Fruit fly (Drosophila melanogaster) whole organism, embryonic: ENCODE results near the gene CG12182.
A peak's percentile ranks its signal among the peaks of the same experiment; 100 is the strongest.

ENCODE experiments used
- Abd-B ChIP-seq: fragments of 200-800 bp; sonication (Bioruptor generic); optimal IDR thresholded peaks from 2 replicates; lab custom pipeline; 2018; ENCODE audit warnings: missing biosample characterization, mild to moderate bottlenecking, missing genetic modification characterization, moderate library complexity
- Asciz ChIP-seq: fragments of 200-800 bp; sonication (Bioruptor generic); optimal IDR thresholded peaks from 2 replicates; lab custom pipeline; 2017; ENCODE audit warnings: missing biosample characterization, mild to moderate bottlenecking, missing genetic modification characterization, missing genetic modification reagents
- B-H2 ChIP-seq: fragments of 200-800 bp; sonication (Bioruptor generic); optimal IDR thresholded peaks from 2 replicates; lab custom pipeline; 2018; ENCODE audit warnings: missing biosample characterization, mild to moderate bottlenecking, missing genetic modification characterization
- C15 ChIP-seq: fragments of 200-800 bp; sonication (Bioruptor generic); IDR thresholded peaks from 3 replicates; pipeline ENCODE4 v1.3.6; 2022; ENCODE audit warnings: missing biosample characterization, missing genetic modification characterization
- CG10543 ChIP-seq: fragments of 200-800 bp; sonication (Bioruptor generic); optimal IDR thresholded peaks from 3 replicates; lab custom pipeline; 2017; ENCODE audit warnings: missing biosample characterization, mild to moderate bottlenecking, missing genetic modification characterization, moderate library complexity
- CG11085 ChIP-seq: fragments of 200-800 bp; sonication (Bioruptor generic); IDR thresholded peaks from 2 replicates; pipeline ENCODE4 v1.3.6; 2022; ENCODE audit warnings: missing biosample characterization, missing genetic modification characterization
- CG11093 ChIP-seq: fragments of 200-800 bp; sonication (Bioruptor generic); IDR thresholded peaks from 3 replicates; pipeline ENCODE4 v1.3.6; 2022; ENCODE audit warnings: missing biosample characterization, missing genetic modification characterization
- CG11723 ChIP-seq: fragments of 200-800 bp; sonication (Bioruptor generic); optimal IDR thresholded peaks from 2 replicates; lab custom pipeline; 2017; ENCODE audit warnings: missing biosample characterization, mild to moderate bottlenecking, missing genetic modification characterization
- CG13296 ChIP-seq: fragments of 200-800 bp; sonication (Bioruptor generic); optimal IDR thresholded peaks from 3 replicates; lab custom pipeline; 2018; ENCODE audit warnings: missing biosample characterization, mild to moderate bottlenecking, missing genetic modification characterization
- CG1529 ChIP-seq: fragments of 200-800 bp; sonication (Bioruptor generic); optimal IDR thresholded peaks from 3 replicates; lab custom pipeline; 2018; ENCODE audit warnings: missing biosample characterization, missing genetic modification characterization
- CG15696 ChIP-seq: fragments of 200-800 bp; sonication (Bioruptor generic); optimal IDR thresholded peaks from 2 replicates; lab custom pipeline; 2019; ENCODE audit warnings: missing biosample characterization, mild to moderate bottlenecking, missing genetic modification characterization, moderate library complexity
- CG17186 ChIP-seq: fragments of 200-800 bp; sonication (Bioruptor generic); optimal IDR thresholded peaks from 3 replicates; lab custom pipeline; 2017; ENCODE audit warnings: missing biosample characterization, missing genetic modification reagents, missing genetic modification characterization
- CG1832 ChIP-seq: fragments of 200-800 bp; sonication (Bioruptor generic); optimal IDR thresholded peaks from 2 replicates; lab custom pipeline; 2017; ENCODE audit warnings: missing biosample characterization, mild to moderate bottlenecking, missing genetic modification characterization, inconsistent platforms
- CG2116 ChIP-seq: fragments of 200-800 bp; sonication (Bioruptor generic); optimal IDR thresholded peaks from 3 replicates; lab custom pipeline; 2018; ENCODE audit warnings: missing biosample characterization, mild to moderate bottlenecking, missing genetic modification characterization
- CG32532 ChIP-seq: fragments of 200-800 bp; sonication (Bioruptor generic); IDR thresholded peaks from 2 replicates; pipeline ENCODE4 v1.3.6; 2022; ENCODE audit warnings: missing biosample characterization, missing genetic modification characterization
- CG33557 ChIP-seq: fragments of 200-800 bp; sonication (Bioruptor generic); optimal IDR thresholded peaks from 2 replicates; lab custom pipeline; 2019; ENCODE audit warnings: missing biosample characterization, mild to moderate bottlenecking, missing genetic modification characterization, moderate library complexity
- CG43689 ChIP-seq: fragments of 200-800 bp; sonication (Bioruptor generic); IDR thresholded peaks from 2 replicates; pipeline ENCODE4 v1.3.6; 2022; ENCODE audit warnings: missing biosample characterization, missing genetic modification characterization
- CG6683 ChIP-seq: fragments of 200-800 bp; sonication (Bioruptor generic); optimal IDR thresholded peaks from 2 replicates; lab custom pipeline; 2017; ENCODE audit warnings: missing biosample characterization, mild to moderate bottlenecking, missing genetic modification characterization, missing genetic modification reagents
- CG8089 ChIP-seq: fragments of 200-800 bp; sonication (Bioruptor generic); optimal IDR thresholded peaks from 3 replicates; lab custom pipeline; 2016; ENCODE audit warnings: missing biosample characterization, missing genetic modification characterization
- CG8281 ChIP-seq: fragments of 200-800 bp; sonication (Bioruptor generic); optimal IDR thresholded peaks from 2 replicates; lab custom pipeline; 2018; ENCODE audit warnings: missing biosample characterization, mild to moderate bottlenecking, missing genetic modification characterization, moderate library complexity
- CG9215 ChIP-seq: fragments of 200-800 bp; sonication (Bioruptor generic); IDR thresholded peaks from 2 replicates; pipeline ENCODE4 v1.3.6; 2022; ENCODE audit warnings: missing biosample characterization, missing genetic modification characterization
- Deaf1 ChIP-seq: fragments of 200-800 bp; optimal IDR thresholded peaks from 3 replicates; lab custom pipeline; 2019; ENCODE audit warnings: missing biosample characterization, mild to moderate bottlenecking, missing genetic modification characterization, moderate library complexity
- Dref ChIP-seq: fragments of 200-800 bp; sonication (Bioruptor generic); IDR thresholded peaks from 2 replicates; pipeline ENCODE4 v1.3.6; 2022; ENCODE audit warnings: missing biosample characterization, missing genetic modification characterization
- Eip74EF ChIP-seq, 2 experiments: fragments of 200-800 bp in 1 of 2; fragments of >200 bp in 1 of 2; sonication (Bioruptor generic) in 1 of 2; optimal IDR thresholded peaks; 2 replicates each; lab custom pipeline; 2017 to 2019; ENCODE audit warnings: missing biosample characterization in 2 of 2, missing genetic modification characterization in 2 of 2, mild to moderate bottlenecking in 1 of 2, moderate library complexity in 1 of 2
- HLH4C ChIP-seq: fragments of 200-800 bp; sonication (Bioruptor generic); IDR thresholded peaks from 3 replicates; pipeline ENCODE4 v1.3.6; 2022; ENCODE audit warnings: missing biosample characterization, missing genetic modification characterization; ENCODE audit not compliant: partially characterized antibody
- Hr78 ChIP-seq, 2 experiments: fragments of 200-800 bp in 1 of 2; fragments of >200 bp in 1 of 2; sonication (Bioruptor generic) in 1 of 2; optimal IDR thresholded peaks; 2 replicates each; lab custom pipeline; 2017 to 2019; ENCODE audit warnings: missing biosample characterization in 2 of 2, missing genetic modification characterization in 2 of 2, mild to moderate bottlenecking in 1 of 2, moderate library complexity in 1 of 2
- Lhr ChIP-seq: fragments of 200-800 bp; sonication (Bioruptor generic); optimal IDR thresholded peaks from 3 replicates; lab custom pipeline; 2017; ENCODE audit warnings: mild to moderate bottlenecking, missing biosample characterization, missing genetic modification reagents, missing genetic modification characterization
- Med ChIP-seq: fragments of 200-800 bp; sonication (Bioruptor generic); peaks from one replicate; lab custom pipeline; 2016; ENCODE audit warnings: missing biosample characterization, missing genetic modification characterization, mild to moderate bottlenecking, inconsistent platforms, moderate library complexity
- Nf-YA ChIP-seq: fragments of 200-800 bp; sonication (Bioruptor generic); IDR thresholded peaks from 2 replicates; pipeline ENCODE4 v1.3.6; 2022; ENCODE audit warnings: missing biosample characterization, missing genetic modification characterization
- ab ChIP-seq: fragments of 200-800 bp; sonication (Bioruptor generic); optimal IDR thresholded peaks from 2 replicates; lab custom pipeline; 2016; ENCODE audit warnings: missing biosample characterization, missing genetic modification characterization
- ap ChIP-seq: fragments of 200-800 bp; sonication (Bioruptor generic); IDR thresholded peaks from 2 replicates; pipeline ENCODE4 v1.3.6; 2022; ENCODE audit warnings: missing biosample characterization, missing genetic modification characterization
- corto ChIP-seq: fragments of 200-800 bp; sonication (Bioruptor generic); optimal IDR thresholded peaks from 2 replicates; lab custom pipeline; 2016; ENCODE audit warnings: missing biosample characterization, mild to moderate bottlenecking, missing genetic modification characterization, moderate library complexity
- crp ChIP-seq, 2 experiments: fragments of 200-800 bp; sonication (Bioruptor generic); optimal IDR thresholded peaks; 2 replicates in 1 of 2; 3 replicates in 1 of 2; lab custom pipeline; 2017; ENCODE audit warnings: missing biosample characterization in 2 of 2, missing genetic modification characterization in 2 of 2, mild to moderate bottlenecking in 1 of 2, moderate library complexity in 1 of 2
- danr ChIP-seq: fragments of 200-800 bp; sonication (Bioruptor generic); IDR thresholded peaks from 2 replicates; pipeline ENCODE4 v1.3.6; 2022; ENCODE audit warnings: missing biosample characterization, missing genetic modification characterization
- gt ChIP-seq: fragments of 200-800 bp; sonication (Bioruptor generic); IDR thresholded peaks from 2 replicates; pipeline ENCODE4 v1.3.6; 2022; ENCODE audit warnings: missing biosample characterization, missing genetic modification characterization
- kah ChIP-seq: fragments of 200-800 bp; sonication (Bioruptor generic); optimal IDR thresholded peaks from 2 replicates; lab custom pipeline; 2018; ENCODE audit warnings: missing biosample characterization, mild to moderate bottlenecking, missing genetic modification characterization
- klu ChIP-seq: fragments of 200-800 bp; sonication (Bioruptor generic); IDR thresholded peaks from 2 replicates; pipeline ENCODE4 v1.3.6; 2022; ENCODE audit warnings: missing biosample characterization, missing genetic modification characterization
- lola ChIP-seq, 3 experiments: fragments of >200 bp in 2 of 3; fragments of 200-800 bp in 1 of 3; sonication (Bioruptor generic) in 1 of 3; optimal IDR thresholded peaks; 2 replicates each; lab custom pipeline; 2017 to 2019; ENCODE audit warnings: missing biosample characterization in 3 of 3, missing genetic modification characterization in 3 of 3, mild to moderate bottlenecking in 1 of 3, moderate library complexity in 1 of 3
- luna ChIP-seq: fragments of 200-800 bp; sonication (Bioruptor generic); optimal IDR thresholded peaks from 2 replicates; lab custom pipeline; 2016; ENCODE audit warnings: missing biosample characterization, missing genetic modification characterization
- nau ChIP-seq: fragments of 200-800 bp; sonication (Bioruptor generic); optimal IDR thresholded peaks from 3 replicates; lab custom pipeline; 2017; ENCODE audit warnings: missing biosample characterization, mild to moderate bottlenecking, missing genetic modification characterization, missing genetic modification reagents
- phol ChIP-seq: fragments of 200-800 bp; sonication (Bioruptor generic); optimal IDR thresholded peaks from 3 replicates; lab custom pipeline; 2018; ENCODE audit warnings: missing biosample characterization, mild to moderate bottlenecking, missing genetic modification characterization, moderate library complexity
- pros ChIP-seq: fragments of 200-800 bp; sonication (Bioruptor generic); optimal IDR thresholded peaks from 3 replicates; lab custom pipeline; 2019; ENCODE audit warnings: missing biosample characterization, mild to moderate bottlenecking, missing genetic modification characterization, moderate library complexity
- sc ChIP-seq, 3 experiments: fragments of >200 bp in 2 of 3; fragments of 200-800 bp in 1 of 3; sonication (Bioruptor generic) in 1 of 3; optimal IDR thresholded peaks; 2 replicates in 2 of 3; 3 replicates in 1 of 3; lab custom pipeline; 2017; ENCODE audit warnings: mild to moderate bottlenecking in 1 of 3, missing biosample characterization in 1 of 3, missing genetic modification characterization in 1 of 3, missing genetic modification reagents in 1 of 3
- sens ChIP-seq: fragments of 200-800 bp; sonication (Bioruptor generic); peaks from one replicate; lab custom pipeline; 2016; ENCODE audit warnings: missing biosample characterization, missing genetic modification characterization
- sr ChIP-seq: fragments of 200-800 bp; sonication (Bioruptor generic); IDR thresholded peaks from 3 replicates; pipeline ENCODE4 v1.3.6; 2022; ENCODE audit warnings: missing biosample characterization, missing genetic modification characterization
- tll ChIP-seq, 2 experiments: fragments of 200-800 bp in 1 of 2; fragments of >200 bp in 1 of 2; sonication (Bioruptor generic) in 1 of 2; optimal IDR thresholded peaks; 2 replicates each; lab custom pipeline; 2017 to 2019; ENCODE audit warnings: missing biosample characterization in 2 of 2, missing genetic modification characterization in 2 of 2, mild to moderate bottlenecking in 1 of 2, moderate library complexity in 1 of 2
- zen2 ChIP-seq: fragments of 200-800 bp; sonication (Bioruptor generic); IDR thresholded peaks from 3 replicates; pipeline ENCODE4 v1.3.6; 2022; ENCODE audit warnings: missing biosample characterization, missing genetic modification characterization; ENCODE audit not compliant: partially characterized antibody

CG12182 gene

dm6 chr3L:2589167-2589910 lies 10.0 kb downstream of the CG12182 start, which contains the start of gene dos (continued):
- TF ChIP-seq Abd-B (GFP tag; lab: Kevin White, UChicago) = no peak
- TF ChIP-seq crp (GFP tag; optimal IDR thresholded peaks at IDR 0.05; lab: Kevin White, UChicago) = no peak
- no peak for TF ChIP-seq nau (GFP tag; lab: Kevin White, UChicago)
- TF ChIP-seq Med (GFP tag; lab: Kevin White, UChicago) = peak; percentile 90
- no peak for TF ChIP-seq tll (GFP tag; optimal IDR thresholded peaks at IDR 0.05; lab: Kevin White, UChicago)
- TF ChIP-seq HLH4C (GFP tag; lab: Robert Waterston, UW) = peak; percentile 75
- TF ChIP-seq CG8089 = no peak
- TF ChIP-seq Lhr (GFP tag; lab: Kevin White, UChicago) = peak; percentile 61
- peak in 1 of 2 experiments; percentile 27 for TF ChIP-seq Eip74EF (GFP tag; optimal IDR thresholded peaks at IDR 0.05; lab: Kevin White, UChicago)
- TF ChIP-seq kah (GFP tag; lab: Kevin White, UChicago) = no peak
- peak; percentile 1 for TF ChIP-seq Deaf1 (tag; lab: Kevin White, UChicago)
- peak; percentile 35 for TF ChIP-seq CG13296 (GFP tag; lab: Kevin White, UChicago)
- TF ChIP-seq pros (GFP tag; lab: Kevin White, UChicago) = no peak
- TF ChIP-seq CG15696 = peak; percentile 29
- TF ChIP-seq Nf-YA (GFP tag; lab: Robert Waterston, UW) = no peak
- peak; percentile 48 for TF ChIP-seq CG33557 (GFP tag; lab: Kevin White, UChicago)
- TF ChIP-seq CG9215 (GFP tag; lab: Robert Waterston, UW) = no peak
- TF ChIP-seq gt = no peak
- peak in 1 of 3 experiments; percentile 41 for TF ChIP-seq lola (GFP tag; optimal IDR thresholded peaks at IDR 0.05; lab: Kevin White, UChicago)
- no peak for TF ChIP-seq ap (GFP tag; lab: Robert Waterston, UW)
- peak; percentile 87 for TF ChIP-seq Dref (GFP tag; lab: Robert Waterston, UW)
- TF ChIP-seq sens (GFP tag; lab: Kevin White, UChicago) = peak; percentile 94
- TF ChIP-seq CG1529 (GFP tag; lab: Kevin White, UChicago) = no peak
- no peak for TF ChIP-seq CG11093 (GFP tag; lab: Robert Waterston, UW)
- TF ChIP-seq corto (GFP tag; lab: Kevin White, UChicago) = peak; percentile 48
- TF ChIP-seq Asciz (GFP tag; lab: Kevin White, UChicago) = peak; percentile 32
- peak; percentile 59 for TF ChIP-seq CG10543
- TF ChIP-seq CG11723 (GFP tag; lab: Kevin White, UChicago) = no peak
- TF ChIP-seq zen2 (GFP tag; lab: Robert Waterston, UW) = peak; percentile 63; the same call in 2 of the 3 replicates
- no peak for TF ChIP-seq CG1832 (GFP tag; lab: Kevin White, UChicago)
- peak; percentile 61 for TF ChIP-seq B-H2 (GFP tag; lab: Kevin White, UChicago)
- no peak for TF ChIP-seq C15 (GFP tag; lab: Robert Waterston, UW)
- no peak for TF ChIP-seq sc (optimal IDR thresholded peaks at IDR 0.05; lab: Kevin White, UChicago)
- no peak for TF ChIP-seq sc (GFP tag; optimal IDR thresholded peaks at IDR 0.05; lab: Kevin White, UChicago)
- TF ChIP-seq ab = no peak
- no peak for TF ChIP-seq CG6683 (GFP tag; lab: Kevin White, UChicago)
- no peak for TF ChIP-seq danr (GFP tag; lab: Robert Waterston, UW)
- no peak for TF ChIP-seq sr (GFP tag; lab: Robert Waterston, UW)
- no peak for TF ChIP-seq klu (GFP tag; lab: Robert Waterston, UW)
- no peak for TF ChIP-seq CG11085 (GFP tag; lab: Robert Waterston, UW)
- TF ChIP-seq CG43689 (GFP tag; lab: Robert Waterston, UW) = no peak
- no peak for TF ChIP-seq Hr78 (GFP tag; optimal IDR thresholded peaks at IDR 0.05; lab: Kevin White, UChicago)
- peak; percentile 76 for TF ChIP-seq phol (tag; lab: Kevin White, UChicago)
- TF ChIP-seq CG2116 (GFP tag; lab: Kevin White, UChicago) = peak; percentile 94
- TF ChIP-seq CG8281 (tag; lab: Kevin White, UChicago) = no peak
- TF ChIP-seq CG32532 (GFP tag; lab: Robert Waterston, UW) = peak; percentile 48; the same call in 1 of the 2 replicates
- TF ChIP-seq luna (GFP tag; lab: Kevin White, UChicago) = no peak
- TF ChIP-seq CG17186 = peak; percentile 69
